Worm (Caenorhabditis elegans): ENCODE data around the gene scvp-1.

- no peak for TF ChIP-seq lin-35 (GFP tag; optimal IDR thresholded peaks at IDR 0.05)
- TF ChIP-seq madf-6 (GFP tag; IDR thresholded peaks at IDR 0.05) = 0 out of 2 replicates have a peak, but pooled peaks have one; percentile 12
- TF ChIP-seq snpc-1.3 (tag; optimal IDR thresholded peaks at IDR 0.05; ENCODE audit: insufficient read depth) = no peak
- no peak for TF ChIP-seq snpc-3.4 (tag; optimal IDR thresholded peaks at IDR 0.05)
- TF ChIP-seq bed-1 (GFP tag; IDR thresholded peaks at IDR 0.05) = no peak
- no peak for TF ChIP-seq cebp-2 (GFP tag; IDR thresholded peaks at IDR 0.05)
- peak; percentile 38 for TF ChIP-seq attf-5 (GFP tag; optimal IDR thresholded peaks at IDR 0.05)
- TF ChIP-seq Y67H2A.10 (GFP tag; conservative IDR thresholded peaks at IDR 0.05) = no peak
- TF ChIP-seq unc-62 (GFP tag; optimal IDR thresholded peaks at IDR 0.05) = no peak
- peak; percentile 52; the same call in 1 of the 2 replicates for TF ChIP-seq pbrm-1 (GFP tag; IDR thresholded peaks at IDR 0.05)
- no peak for TF ChIP-seq F37B4.10 (GFP tag; IDR thresholded peaks at IDR 0.05)
- TF ChIP-seq pha-4 (tag; optimal IDR thresholded peaks at IDR 0.05) = no peak
- no peak for TF ChIP-seq snpc-4 (GFP tag; optimal IDR thresholded peaks at IDR 0.05)
- TF ChIP-seq snpc-4 (tag; optimal IDR thresholded peaks at IDR 0.05) = peak in 1 of 4 experiments; percentile 23
- no peak for TF ChIP-seq B0019.2 (GFP tag; conservative IDR thresholded peaks at IDR 0.05)
Measured at ce11 chrV:10961448-10961870, 30.4 kb upstream of the scvp-1 start.

All from whole organism, young adult.